Worm (Caenorhabditis elegans) whole organism, L1 larva: Measurements from ENCODE around the gene F47B10.5.

ENCODE experiments used
- C04F5.9 ChIP-seq: sonication (generic microtip); optimal IDR thresholded peaks from 2 replicates; lab custom pipeline; 2016; ENCODE audit warnings: missing genetic modification characterization, missing compliant biosample characterization
- C16A3.4 ChIP-seq: fragments of 150-350 bp; optimal IDR thresholded peaks from 2 replicates; lab custom pipeline; 2014; ENCODE audit warnings: missing biosample characterization, missing genetic modification characterization
- F16B12.6 ChIP-seq: fragments of 150-350 bp; optimal IDR thresholded peaks from 2 replicates; lab custom pipeline; 2014; ENCODE audit warnings: missing biosample characterization, missing genetic modification characterization
- Y116A8C.19 ChIP-seq: sonication (generic microtip); optimal IDR thresholded peaks from 2 replicates; lab custom pipeline; 2016; ENCODE audit warnings: missing compliant biosample characterization, missing genetic modification characterization, borderline replicate concordance
- alr-1 ChIP-seq: fragments of 200-800 bp; sonication (Bioruptor generic); optimal IDR thresholded peaks from 2 replicates; lab custom pipeline; 2018; ENCODE audit warnings: borderline replicate concordance, mild to moderate bottlenecking, missing genetic modification characterization, missing compliant biosample characterization
- ceh-63 ChIP-seq: fragments of 200-800 bp; sonication (Bioruptor generic); optimal IDR thresholded peaks from 2 replicates; lab custom pipeline; 2018; ENCODE audit warnings: mild to moderate bottlenecking, missing genetic modification characterization, missing compliant biosample characterization
- ceh-8 ChIP-seq: fragments of 200-800 bp; sonication (Bioruptor generic); optimal IDR thresholded peaks from 2 replicates; lab custom pipeline; 2018; ENCODE audit warnings: mild to moderate bottlenecking, missing genetic modification characterization, moderate library complexity, missing compliant biosample characterization
- ceh-82 ChIP-seq, 3 experiments: fragments of 150-350 bp in 1 of 3; sonication (generic microtip) in 2 of 3; optimal IDR thresholded peaks; 2 replicates each; lab custom pipeline; 2014 to 2017; ENCODE audit warnings: missing biosample characterization in 3 of 3, missing genetic modification characterization in 3 of 3
- ceh-90 ChIP-seq: sonication (generic microtip); optimal IDR thresholded peaks from 2 replicates; lab custom pipeline; 2016; ENCODE audit warnings: missing genetic modification characterization, missing compliant biosample characterization
- dpl-1 ChIP-seq, 3 experiments: fragments of 150-350 bp in 2 of 3; sonication (generic microtip) in 1 of 3; optimal IDR thresholded peaks; 2 replicates each; lab custom pipeline; 2014 to 2017; ENCODE audit warnings: missing biosample characterization in 3 of 3, missing genetic modification characterization in 3 of 3, missing genetic modification reagents in 3 of 3
- dsc-1 ChIP-seq: sonication (generic microtip); optimal IDR thresholded peaks from 2 replicates; lab custom pipeline; 2016; ENCODE audit warnings: mild to moderate bottlenecking, missing genetic modification characterization, missing compliant biosample characterization
- efl-1 ChIP-seq, 4 experiments: fragments of 150-350 bp; optimal IDR thresholded peaks in 3 of 4; peaks in 1 of 4; 1 replicate in 1 of 4; 2 replicates in 3 of 4; lab custom pipeline; 2014; ENCODE audit warnings: missing biosample characterization in 2 of 4, missing genetic modification characterization in 2 of 4, missing genetic modification reagents in 2 of 4
- efl-3 ChIP-seq: fragments of 200-800 bp; sonication (Bioruptor generic); optimal IDR thresholded peaks from 2 replicates; lab custom pipeline; 2018; ENCODE audit warnings: mild to moderate bottlenecking, missing genetic modification characterization, missing compliant biosample characterization
- egl-27 ChIP-seq, 2 experiments: fragments of 150-350 bp in 1 of 2; sonication (generic microtip); optimal IDR thresholded peaks; 3 replicates each; lab custom pipeline; 2017 to 2018; ENCODE audit warnings: missing biosample characterization in 2 of 2, missing genetic modification characterization in 2 of 2, missing genetic modification reagents in 2 of 2
- elt-3 ChIP-seq, 6 experiments: fragments of 150-350 bp in 1 of 6; sonication (generic microtip); optimal IDR thresholded peaks; 2 replicates each; lab custom pipeline; 2017 to 2018; ENCODE audit warnings: missing biosample characterization in 6 of 6, missing genetic modification characterization in 6 of 6, inconsistent platforms in 1 of 6
- ets-5 ChIP-seq: fragments of 200-800 bp; sonication (Bioruptor generic); IDR thresholded peaks from 2 replicates; pipeline ENCODE4 v1.3.6; 2022; ENCODE audit warnings: missing genetic modification characterization, missing compliant biosample characterization
- fkh-10 ChIP-seq: sonication (generic microtip); optimal IDR thresholded peaks from 2 replicates; lab custom pipeline; 2017; ENCODE audit warnings: missing biosample characterization, missing genetic modification reagents, missing genetic modification characterization
- fkh-8 ChIP-seq: sonication (generic microtip); optimal IDR thresholded peaks from 2 replicates; lab custom pipeline; 2016; ENCODE audit warnings: mild to moderate bottlenecking, missing genetic modification characterization, missing compliant biosample characterization
- fos-1 ChIP-seq: fragments of 150-350 bp; optimal IDR thresholded peaks from 2 replicates; lab custom pipeline; 2014; ENCODE audit warnings: missing biosample characterization, missing genetic modification characterization
- grh-1 ChIP-seq: fragments of 200-800 bp; sonication (Bioruptor generic); IDR thresholded peaks from 2 replicates; pipeline ENCODE4 v1.3.6; 2022; ENCODE audit warnings: missing genetic modification reagents, missing genetic modification characterization, missing compliant biosample characterization
- hlh-17 ChIP-seq: fragments of 200-800 bp; sonication (Bioruptor generic); optimal IDR thresholded peaks from 2 replicates; lab custom pipeline; 2018; ENCODE audit warnings: missing genetic modification characterization, mild to moderate bottlenecking, missing compliant biosample characterization, moderate library complexity, borderline replicate concordance
- irx-1 ChIP-seq: sonication (generic microtip); optimal IDR thresholded peaks from 2 replicates; lab custom pipeline; 2016; ENCODE audit warnings: missing genetic modification characterization, missing compliant biosample characterization
- lin-13 ChIP-seq: fragments of 150-350 bp; optimal IDR thresholded peaks from 2 replicates; lab custom pipeline; 2014; ENCODE audit warnings: missing biosample characterization, missing genetic modification reagents, missing genetic modification characterization
- lin-14 ChIP-seq: fragments of 200-800 bp; sonication (Bioruptor generic); optimal IDR thresholded peaks from 2 replicates; lab custom pipeline; 2018; ENCODE audit warnings: mild to moderate bottlenecking, missing genetic modification characterization, moderate library complexity, missing compliant biosample characterization
- lin-35 ChIP-seq, 2 experiments: fragments of 150-350 bp; optimal IDR thresholded peaks; 2 replicates each; lab custom pipeline; 2014; ENCODE audit warnings: missing biosample characterization in 2 of 2, missing genetic modification characterization in 2 of 2, missing genetic modification reagents in 2 of 2
- lsy-2 ChIP-seq, 2 experiments: fragments of 150-350 bp; optimal IDR thresholded peaks; 2 replicates each; lab custom pipeline; 2014; ENCODE audit warnings: missing biosample characterization in 2 of 2, missing genetic modification characterization in 2 of 2
- mdl-1 ChIP-seq, 2 experiments: fragments of 150-350 bp; optimal IDR thresholded peaks; 2 replicates each; lab custom pipeline; 2014 to 2017; ENCODE audit warnings: missing biosample characterization in 2 of 2, missing genetic modification characterization in 2 of 2, inconsistent platforms in 1 of 2
- mef-2 ChIP-seq: fragments of 150-350 bp; optimal IDR thresholded peaks from 2 replicates; lab custom pipeline; 2014; ENCODE audit warnings: missing biosample characterization, missing genetic modification characterization
- mep-1 ChIP-seq: fragments of 150-350 bp; optimal IDR thresholded peaks from 2 replicates; lab custom pipeline; 2014; ENCODE audit warnings: missing biosample characterization, missing genetic modification characterization
- nhr-12 ChIP-seq: sonication (generic microtip); optimal IDR thresholded peaks from 2 replicates; lab custom pipeline; 2017; ENCODE audit warnings: missing biosample characterization, missing genetic modification characterization
- nhr-19 ChIP-seq: fragments of 200-800 bp; sonication (Bioruptor generic); conservative IDR thresholded peaks from 2 replicates; pipeline ENCODE4 v1.3.6; 2022; ENCODE audit warnings: missing genetic modification characterization, missing compliant biosample characterization
- nhr-20 ChIP-seq: sonication (generic microtip); optimal IDR thresholded peaks from 2 replicates; lab custom pipeline; 2016; ENCODE audit warnings: mild to moderate bottlenecking, missing genetic modification characterization, missing compliant biosample characterization
- nhr-237 ChIP-seq: fragments of 150-350 bp; optimal IDR thresholded peaks from 2 replicates; lab custom pipeline; 2014; ENCODE audit warnings: missing biosample characterization, missing genetic modification characterization
- nhr-28 ChIP-seq: fragments of 150-350 bp; optimal IDR thresholded peaks from 2 replicates; lab custom pipeline; 2014; ENCODE audit warnings: missing biosample characterization, missing genetic modification characterization
- nhr-47 ChIP-seq: sonication (generic microtip); optimal IDR thresholded peaks from 2 replicates; lab custom pipeline; 2016; ENCODE audit warnings: mild to moderate bottlenecking, missing genetic modification characterization, moderate library complexity, missing compliant biosample characterization
- nhr-71 ChIP-seq: sonication (generic microtip); optimal IDR thresholded peaks from 2 replicates; lab custom pipeline; 2016; ENCODE audit warnings: mild to moderate bottlenecking, missing genetic modification characterization, moderate library complexity, missing compliant biosample characterization
- nhr-77 ChIP-seq: fragments of 150-350 bp; optimal IDR thresholded peaks from 2 replicates; lab custom pipeline; 2014; ENCODE audit warnings: missing biosample characterization, missing genetic modification characterization
- nhr-84 ChIP-seq: sonication (generic microtip); optimal IDR thresholded peaks from 2 replicates; lab custom pipeline; 2017; ENCODE audit warnings: missing biosample characterization, missing genetic modification characterization
- nhr-85 ChIP-seq: sonication (generic microtip); peaks from one replicate; lab custom pipeline; 2016; ENCODE audit warnings: missing genetic modification characterization, inconsistent platforms, missing compliant biosample characterization
- nhr-90 ChIP-seq: sonication (generic microtip); optimal IDR thresholded peaks from 2 replicates; lab custom pipeline; 2016; ENCODE audit warnings: mild to moderate bottlenecking, missing genetic modification characterization, missing compliant biosample characterization; ENCODE audit not compliant: poor library complexity
- pag-3 ChIP-seq: sonication (generic microtip); optimal IDR thresholded peaks from 2 replicates; lab custom pipeline; 2017; ENCODE audit warnings: missing genetic modification characterization, mild to moderate bottlenecking, missing compliant biosample characterization, antibody characterized with exemption, borderline replicate concordance; ENCODE audit not compliant: insufficient read depth
- rnt-1 ChIP-seq: sonication (generic microtip); optimal IDR thresholded peaks from 2 replicates; lab custom pipeline; 2016; ENCODE audit warnings: mild to moderate bottlenecking, missing genetic modification characterization, moderate library complexity, missing compliant biosample characterization
- skn-1 ChIP-seq: fragments of 150-350 bp; optimal IDR thresholded peaks from 2 replicates; lab custom pipeline; 2014; ENCODE audit warnings: missing biosample characterization, missing genetic modification characterization
- snu-23 ChIP-seq: sonication (generic microtip); optimal IDR thresholded peaks from 2 replicates; lab custom pipeline; 2016; ENCODE audit warnings: missing genetic modification characterization, missing compliant biosample characterization
- sptf-1 ChIP-seq: fragments of 150-350 bp; optimal IDR thresholded peaks from 2 replicates; lab custom pipeline; 2014; ENCODE audit warnings: missing biosample characterization, missing genetic modification characterization
- sup-37 ChIP-seq: fragments of 200-800 bp; sonication (Bioruptor generic); optimal IDR thresholded peaks from 2 replicates; lab custom pipeline; 2018; ENCODE audit warnings: mild to moderate bottlenecking, missing genetic modification characterization, missing compliant biosample characterization
- swsn-7 ChIP-seq: sonication (generic microtip); optimal IDR thresholded peaks from 2 replicates; lab custom pipeline; 2016; ENCODE audit warnings: missing genetic modification characterization, missing compliant biosample characterization
- tbx-2 ChIP-seq: sonication (generic microtip); optimal IDR thresholded peaks from 2 replicates; lab custom pipeline; 2016; ENCODE audit warnings: missing genetic modification characterization, missing compliant biosample characterization
- tlp-1 ChIP-seq: fragments of 150-350 bp; optimal IDR thresholded peaks from 2 replicates; lab custom pipeline; 2014; ENCODE audit warnings: missing biosample characterization, missing genetic modification characterization
- unc-130 ChIP-seq: fragments of 150-350 bp; optimal IDR thresholded peaks from 2 replicates; lab custom pipeline; 2017; ENCODE audit warnings: missing biosample characterization, missing genetic modification characterization, inconsistent platforms
- unc-98 ChIP-seq: fragments of 200-800 bp; sonication (Bioruptor generic); IDR thresholded peaks from 2 replicates; pipeline ENCODE4 v1.3.6; 2022; ENCODE audit warnings: missing genetic modification characterization, missing compliant biosample characterization
- xbp-1 ChIP-seq: sonication (generic microtip); optimal IDR thresholded peaks from 2 replicates; lab custom pipeline; 2016; ENCODE audit warnings: missing genetic modification characterization, missing compliant biosample characterization

Gene F47B10.5

ce11 chrX:10900952-10901351, 10.6 kb upstream of the F47B10.5 start:
- TF ChIP-seq irx-1 (tag; lab: Kevin White, UChicago): peak; percentile 37
- peak; percentile 32 for TF ChIP-seq fos-1 (tag; lab: Kevin White, UChicago)
- peak; percentile 58 for TF ChIP-seq dsc-1 (tag; lab: Kevin White, UChicago)
- no peak for TF ChIP-seq tlp-1 (tag; lab: Kevin White, UChicago)
- TF ChIP-seq unc-130: peak; percentile 26
- no peak for TF ChIP-seq hlh-17 (GFP tag; lab: Kevin White, UChicago)
- peak; percentile 25 for TF ChIP-seq nhr-90
- no peak for TF ChIP-seq sptf-1 (tag; lab: Kevin White, UChicago)
- peak; percentile 62 for TF ChIP-seq nhr-19 (GFP tag; lab: Robert Waterston, UW)
- TF ChIP-seq efl-3: no peak
- TF ChIP-seq swsn-7 (tag; lab: Kevin White, UChicago): peak; percentile 57
- TF ChIP-seq mdl-1 (tag; optimal IDR thresholded peaks at IDR 0.05; lab: Kevin White, UChicago): peak in 1 of 2 experiments; percentile 61
- peak; percentile 74 for TF ChIP-seq snu-23 (GFP tag; lab: Kevin White, UChicago)
- TF ChIP-seq unc-98: no peak
- TF ChIP-seq alr-1 (tag; lab: Kevin White, UChicago): no peak
- peak; percentile 69 for TF ChIP-seq nhr-20
- TF ChIP-seq C04F5.9: no peak
- TF ChIP-seq elt-3 (tag; optimal IDR thresholded peaks at IDR 0.05; lab: Kevin White, UChicago): peak in 4 of 6 experiments; percentile 31 to 73 (median 41)
- no peak for TF ChIP-seq ets-5
- peak; percentile 23 for TF ChIP-seq xbp-1 (tag; lab: Kevin White, UChicago)
- TF ChIP-seq mef-2: peak; percentile 14
- peak; percentile 64 for TF ChIP-seq nhr-77 (tag; lab: Kevin White, UChicago)
- TF ChIP-seq C16A3.4 (tag; lab: Kevin White, UChicago): peak; percentile 32
- no peak for TF ChIP-seq nhr-28 (tag; lab: Kevin White, UChicago)
- TF ChIP-seq dpl-1 (GFP tag; optimal IDR thresholded peaks at IDR 0.05; lab: Kevin White, UChicago): peak in 2 of 3 experiments; percentile 5 to 19
- TF ChIP-seq Y116A8C.19 (tag; lab: Kevin White, UChicago): no peak
- TF ChIP-seq nhr-85 (tag; lab: Kevin White, UChicago): peak; percentile 74
- peak; percentile 66 for TF ChIP-seq rnt-1 (tag; lab: Kevin White, UChicago)
- TF ChIP-seq fkh-10 (GFP tag; lab: Kevin White, UChicago): peak; percentile 81
- TF ChIP-seq grh-1 (GFP tag; lab: Robert Waterston, UW): no peak
- TF ChIP-seq fkh-8 (tag; lab: Kevin White, UChicago): peak; percentile 63
- peak; percentile 32 to 55 for TF ChIP-seq efl-1 (optimal IDR thresholded peaks at IDR 0.05; lab: Kevin White, UChicago)
- TF ChIP-seq efl-1 (GFP tag; optimal IDR thresholded peaks at IDR 0.05 in 1 of 2; lab: Kevin White, UChicago): no peak
- peak; percentile 82 for TF ChIP-seq nhr-71 (tag; lab: Kevin White, UChicago)
- peak; percentile 7 for TF ChIP-seq lin-13
- no peak for TF ChIP-seq nhr-84 (tag; lab: Kevin White, UChicago)
- TF ChIP-seq lin-35 (GFP tag; optimal IDR thresholded peaks at IDR 0.05; lab: Kevin White, UChicago): peak; percentile 13 to 54
- TF ChIP-seq ceh-82 (tag; optimal IDR thresholded peaks at IDR 0.05; lab: Kevin White, UChicago): peak in 2 of 3 experiments; percentile 59 to 77
- TF ChIP-seq egl-27 (tag; optimal IDR thresholded peaks at IDR 0.05; lab: Kevin White, UChicago): peak; percentile 6 to 17
- no peak for TF ChIP-seq nhr-12
- no peak for TF ChIP-seq ceh-8
- no peak for TF ChIP-seq sup-37 (GFP tag; lab: Kevin White, UChicago)
- peak; percentile 41 for TF ChIP-seq skn-1 (tag; lab: Kevin White, UChicago)
- peak; percentile 99 for TF ChIP-seq lin-14 (GFP tag; lab: Kevin White, UChicago)
- no peak for TF ChIP-seq nhr-237
- TF ChIP-seq F16B12.6 (tag; lab: Kevin White, UChicago): peak; percentile 30
- no peak for TF ChIP-seq ceh-63 (GFP tag; lab: Kevin White, UChicago)
- peak; percentile 59 for TF ChIP-seq tbx-2 (tag; lab: Kevin White, UChicago)
- peak; percentile 80 for TF ChIP-seq mep-1 (tag; lab: Kevin White, UChicago)
- peak; percentile 8 for TF ChIP-seq pag-3 (tag; lab: Kevin White, UChicago)
- TF ChIP-seq ceh-90 (tag; lab: Kevin White, UChicago): no peak
- TF ChIP-seq lsy-2 (tag; optimal IDR thresholded peaks at IDR 0.05; lab: Kevin White, UChicago): peak; percentile 37 to 75
- TF ChIP-seq nhr-47 (tag; lab: Kevin White, UChicago): peak; percentile 59
